Worm (Caenorhabditis elegans): ENCODE data around the gene F53B3.3.

ce11 chrX:2874598-2874997 lies 3.7 kb upstream of the F53B3.3 start:
- TF ChIP-seq mxl-1 (tag; optimal IDR thresholded peaks at IDR 0.05) (no peak), sea-2 (GFP tag; IDR thresholded peaks at IDR 0.05) (no peak), ztf-26 (tag; optimal IDR thresholded peaks at IDR 0.05) (no peak), unc-130 (GFP tag; optimal IDR thresholded peaks at IDR 0.05) (no peak), dpl-1 (GFP tag; optimal IDR thresholded peaks at IDR 0.05) (no peak), ztf-25 (GFP tag; IDR thresholded peaks at IDR 0.05) (no peak), Y53F4B.3 (GFP tag; IDR thresholded peaks at IDR 0.05) (no peak), sptf-2 (GFP tag; optimal IDR thresholded peaks at IDR 0.05) (no peak), unc-62 (GFP tag; optimal IDR thresholded peaks at IDR 0.05) (no peak), nhr-179 (tag; optimal IDR thresholded peaks at IDR 0.05) (no peak), zfh-2 (GFP tag; conservative IDR thresholded peaks at IDR 0.05) (no peak)

Measured in whole organism, young adult.